ENCODE assay signal across 4 fruit fly cellular contexts in genomic region chr2L:11307072-11307471, dm6.
A peak's percentile ranks its signal among the peaks of the same experiment; 100 is the strongest.
TF ChIP-seq lines count a peak whose summit lies in the region.

No protein-coding gene starts in this region.

- TF ChIP-seq CTCF in whole organism, embryonic (GFP tag; optimal IDR thresholded peaks at IDR 0.05; lab: Kevin White, UChicago): no peak

TF ChIP-seq in whole organism, embryonic, 481 proteins besides CTCF, POLR2A, EP300 and RAD21:
- TF ChIP-seq dmrt11E (tag; optimal IDR thresholded peaks at IDR 0.05; lab: Kevin White, UChicago) (peak; percentile 13), Sox102F (GFP tag; optimal IDR thresholded peaks at IDR 0.05; lab: Kevin White, UChicago) (peak; percentile 15), CG17361 (GFP tag; IDR thresholded peaks at IDR 0.05; lab: Robert Waterston, UW) (no peak), bsh (GFP tag; optimal IDR thresholded peaks at IDR 0.05; lab: Kevin White, UChicago) (peak in 1 of 2 experiments; percentile 9), gem (tag; optimal IDR thresholded peaks at IDR 0.05; lab: Kevin White, UChicago) (peak; percentile 26)

TF ChIP-seq in whole organism, prepupa, 60 proteins besides CTCF, POLR2A, EP300 and RAD21 (continues in another document):
- TF ChIP-seq Eip75B (GFP tag; optimal IDR thresholded peaks at IDR 0.05; lab: Kevin White, UChicago): no peak
- peak; percentile 8 for TF ChIP-seq spab (GFP tag; optimal IDR thresholded peaks at IDR 0.05; lab: Kevin White, UChicago)
- peak; percentile 45 for TF ChIP-seq OdsH (GFP tag; optimal IDR thresholded peaks at IDR 0.05; lab: Kevin White, UChicago)
- peak; percentile 29; the same call in 1 of the 3 replicates for TF ChIP-seq CG6163 (GFP tag; IDR thresholded peaks at IDR 0.05; lab: Robert Waterston, UW)
- TF ChIP-seq lz (GFP tag; optimal IDR thresholded peaks at IDR 0.05; lab: Kevin White, UChicago): no peak
- no peak for TF ChIP-seq Met (GFP tag; optimal IDR thresholded peaks at IDR 0.05; lab: Kevin White, UChicago)
- no peak for TF ChIP-seq Ets21C (GFP tag; optimal IDR thresholded peaks at IDR 0.05; lab: Kevin White, UChicago)
- TF ChIP-seq dac (GFP tag; optimal IDR thresholded peaks at IDR 0.05; lab: Kevin White, UChicago): no peak
- peak; percentile 54; the same call in 2 of the 3 replicates for TF ChIP-seq CG8119 (GFP tag; IDR thresholded peaks at IDR 0.05; lab: Robert Waterston, UW)
- TF ChIP-seq Lpt (GFP tag; optimal IDR thresholded peaks at IDR 0.05; lab: Kevin White, UChicago): no peak
- TF ChIP-seq Gug (GFP tag; IDR thresholded peaks at IDR 0.05; lab: Robert Waterston, UW): no peak
- no peak for TF ChIP-seq Sox102F (GFP tag; optimal IDR thresholded peaks at IDR 0.05; lab: Kevin White, UChicago)
- no peak for TF ChIP-seq fkh (GFP tag; optimal IDR thresholded peaks at IDR 0.05; lab: Kevin White, UChicago)
- no peak for TF ChIP-seq cyc (GFP tag; optimal IDR thresholded peaks at IDR 0.05; lab: Kevin White, UChicago)
- TF ChIP-seq achi (GFP tag; optimal IDR thresholded peaks at IDR 0.05; lab: Kevin White, UChicago): peak; percentile 33
- TF ChIP-seq Hr4 (GFP tag; optimal IDR thresholded peaks at IDR 0.05; lab: Kevin White, UChicago): no peak
- TF ChIP-seq CG7368 (GFP tag; optimal IDR thresholded peaks at IDR 0.05; lab: Kevin White, UChicago): no peak
- TF ChIP-seq CG10631 (GFP tag; optimal IDR thresholded peaks at IDR 0.05; lab: Kevin White, UChicago): peak; percentile 43
- TF ChIP-seq CG8319 (GFP tag; optimal IDR thresholded peaks at IDR 0.05; lab: Kevin White, UChicago): no peak
- no peak for TF ChIP-seq CG10669 (GFP tag; optimal IDR thresholded peaks at IDR 0.05; lab: Kevin White, UChicago)
- no peak for TF ChIP-seq svp (GFP tag; lab: Kevin White, UChicago)
- TF ChIP-seq topi (GFP tag; optimal IDR thresholded peaks at IDR 0.05; lab: Kevin White, UChicago): no peak
- no peak for TF ChIP-seq CG1621 (tag; optimal IDR thresholded peaks at IDR 0.05; lab: Kevin White, UChicago)
- no peak for TF ChIP-seq CG3919 (GFP tag; optimal IDR thresholded peaks at IDR 0.05; lab: Kevin White, UChicago)
- no peak for TF ChIP-seq dsx (GFP tag; optimal IDR thresholded peaks at IDR 0.05; lab: Kevin White, UChicago; ENCODE audit: poor library complexity, severe bottlenecking)
- TF ChIP-seq CG15336 (GFP tag; IDR thresholded peaks at IDR 0.05; lab: Robert Waterston, UW): no peak; the same call in 1 of the 2 replicates
- peak; percentile 38 for TF ChIP-seq acj6 (GFP tag; optimal IDR thresholded peaks at IDR 0.05; lab: Kevin White, UChicago)
- TF ChIP-seq CG6276 (GFP tag; optimal IDR thresholded peaks at IDR 0.05; lab: Kevin White, UChicago): no peak
- TF ChIP-seq CG9139 (GFP tag; optimal IDR thresholded peaks at IDR 0.05; lab: Kevin White, UChicago): no peak

TF ChIP-seq in whole organism, pupa, 21 proteins besides CTCF, POLR2A, EP300 and RAD21:
- TF ChIP-seq Pif1A (GFP tag; optimal IDR thresholded peaks at IDR 0.05; lab: Kevin White, UChicago) (no peak), CG14655 (GFP tag; optimal IDR thresholded peaks at IDR 0.05; lab: Kevin White, UChicago) (peak; percentile 16), D1 (tag; optimal IDR thresholded peaks at IDR 0.05; lab: Kevin White, UChicago) (no peak), CG34367 (tag; optimal IDR thresholded peaks at IDR 0.05; lab: Kevin White, UChicago) (peak; percentile 61), CG17806 (tag; optimal IDR thresholded peaks at IDR 0.05; lab: Kevin White, UChicago) (peak; percentile 20), CG8301 (tag; optimal IDR thresholded peaks at IDR 0.05; lab: Kevin White, UChicago) (no peak), CG15710 (tag; optimal IDR thresholded peaks at IDR 0.05; lab: Kevin White, UChicago) (peak; percentile 82), CG4496 (GFP tag; IDR thresholded peaks at IDR 0.05; lab: Robert Waterston, UW) (no peak), EcR (GFP tag; optimal IDR thresholded peaks at IDR 0.05; lab: Kevin White, UChicago) (no peak), CG8159 (tag; optimal IDR thresholded peaks at IDR 0.05; lab: Kevin White, UChicago) (peak; percentile 17), CG13204 (GFP tag; optimal IDR thresholded peaks at IDR 0.05; lab: Kevin White, UChicago) (no peak), CG9948 (tag; optimal IDR thresholded peaks at IDR 0.05; lab: Kevin White, UChicago) (peak; percentile 47), Snoo (tag; optimal IDR thresholded peaks at IDR 0.05; lab: Kevin White, UChicago) (no peak)

TF ChIP-seq in whole organism, wandering third instar larva, 38 proteins besides CTCF, POLR2A, EP300 and RAD21:
- no peak for TF ChIP-seq Dif (GFP tag; optimal IDR thresholded peaks at IDR 0.05; lab: Kevin White, UChicago; ENCODE audit: partially characterized antibody)
- TF ChIP-seq Sp1 (GFP tag; optimal IDR thresholded peaks at IDR 0.05; lab: Kevin White, UChicago): peak; percentile 14

Comparison
In these comparisons a context has a peak if more than half of its experiments do, and no peak if none do; other contexts are left out.
1. Of the 7 proteins assayed by ChIP-seq in both whole organism, embryonic and whole organism, prepupa: peak only in whole organism, embryonic: Sox102F; only in whole organism, prepupa: none; in both: none; in neither: 6.